Worm (Caenorhabditis elegans): ENCODE results near the gene mec-14.

The mec-14 gene

ce11 chrIII:7197973-7198372, 5.2 kb upstream of the mec-14 start, which contains the start of gene exos-9:
Gene exos-9 (minus strand): TSS chrIII:7198073.
- TF ChIP-seq aha-1 (tag) (peak; percentile 31), madf-5 (GFP tag; IDR thresholded peaks at IDR 0.05) (no peak), dmd-8 (GFP tag; IDR thresholded peaks at IDR 0.05) (no peak)

DNA sequence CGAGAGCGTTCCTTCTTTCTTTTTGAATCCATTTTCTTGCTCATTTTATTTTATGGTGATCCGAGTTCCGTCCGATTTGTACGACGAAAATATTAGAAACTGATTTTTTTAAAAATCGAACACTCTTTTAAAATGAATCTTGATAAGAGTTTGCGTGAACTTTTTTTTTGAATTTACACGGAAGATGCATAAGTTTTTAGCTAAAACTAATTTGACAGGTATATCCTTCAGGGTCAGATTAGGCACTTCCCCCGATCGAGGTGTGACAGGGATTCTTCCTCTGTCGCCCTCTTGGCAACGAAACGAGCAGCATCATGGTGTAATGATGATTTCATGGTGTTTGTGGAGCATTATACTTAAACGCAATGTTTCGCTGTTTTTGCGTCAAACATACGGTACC, 2.5 kb upstream of the mec-14 start, which contains the start of gene F37C12.18:
TSS of gene F37C12.18 (minus strand) at position 101 of the 400 bp plus-strand sequence.
- TF ChIP-seq lin-15B (tag; optimal IDR thresholded peaks at IDR 0.05) = no peak
- TF ChIP-seq aha-1 (tag) = peak; percentile 68

DNA sequence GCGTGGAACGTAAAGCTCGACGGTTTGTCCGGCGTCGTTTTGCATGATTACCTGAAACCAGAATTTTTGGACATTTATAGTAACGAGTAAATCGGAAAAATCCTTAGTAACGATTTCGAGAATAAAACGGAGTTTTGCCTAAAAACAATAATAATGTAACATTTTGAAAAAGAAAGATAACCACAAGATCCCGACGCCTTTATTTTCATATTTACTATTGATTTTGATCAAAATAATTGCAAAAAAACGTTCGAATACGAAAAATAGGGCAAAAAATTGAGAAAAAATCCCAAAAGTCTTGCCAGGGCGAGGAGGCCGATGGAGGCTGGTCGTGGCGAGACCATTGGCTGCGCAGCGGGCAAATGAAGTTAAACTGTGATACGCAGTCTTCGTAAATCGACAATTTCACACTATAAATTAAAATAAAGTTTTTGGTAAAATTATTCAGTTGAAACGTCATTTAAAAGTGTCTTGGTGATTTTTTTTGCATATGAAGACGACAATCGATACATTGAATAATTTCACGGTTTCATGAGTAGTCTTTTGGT, 3.1 kb downstream of the mec-14 start, which contains the start of gene rps-21:
TSS of gene rps-21 (minus strand) at position 51 of the 548 bp plus-strand sequence.
- TF ChIP-seq jun-1 (tag; optimal IDR thresholded peaks at IDR 0.05) (no peak), set-16 (GFP tag; IDR thresholded peaks at IDR 0.05) (no peak; the same call in 1 of the 2 replicates), ama-1 (optimal IDR thresholded peaks at IDR 0.05) (no peak), duxl-1 (tag; optimal IDR thresholded peaks at IDR 0.05; ENCODE audit: poor library complexity) (no peak), lir-3 (tag; optimal IDR thresholded peaks at IDR 0.05) (no peak), unc-39 (tag; optimal IDR thresholded peaks at IDR 0.05) (no peak), nhr-77 (tag; optimal IDR thresholded peaks at IDR 0.05) (peak; percentile 64), dmd-9 (GFP tag; IDR thresholded peaks at IDR 0.05) (no peak), nhr-25 (tag; optimal IDR thresholded peaks at IDR 0.05; ENCODE audit: borderline replicate concordance, insufficient read depth) (peak; percentile 49), attf-4 (tag; optimal IDR thresholded peaks at IDR 0.05) (no peak), dpl-1 (GFP tag; optimal IDR thresholded peaks at IDR 0.05) (peak; percentile 82), skn-1 (tag; optimal IDR thresholded peaks at IDR 0.05) (no peak), lin-13 (GFP tag; optimal IDR thresholded peaks at IDR 0.05) (peak; percentile 58), F37D6.2 (tag; optimal IDR thresholded peaks at IDR 0.05) (peak; percentile 39), Y5F2A.4 (GFP tag; optimal IDR thresholded peaks at IDR 0.05) (no peak), ztf-7 (tag; optimal IDR thresholded peaks at IDR 0.05) (no peak), daf-12 (tag; optimal IDR thresholded peaks at IDR 0.05) (no peak), nhr-41 (GFP tag; IDR thresholded peaks at IDR 0.05) (no peak), ceh-44 (GFP tag; IDR thresholded peaks at IDR 0.05) (no peak), nhr-28 (tag; optimal IDR thresholded peaks at IDR 0.05) (peak; percentile 72), tra-1 (GFP tag; IDR thresholded peaks at IDR 0.05) (0 out of 2 replicates have a peak, but pooled peaks have one; percentile 30), ztf-11 (tag; optimal IDR thresholded peaks at IDR 0.05) (no peak), rbr-2 (tag; optimal IDR thresholded peaks at IDR 0.05) (peak; percentile 67), T26A8.4 (GFP tag; IDR thresholded peaks at IDR 0.05) (peak; percentile 43; the same call in 1 of the 2 replicates), hlh-11 (tag; optimal IDR thresholded peaks at IDR 0.05) (peak; percentile 69), D1046.2 (GFP tag; IDR thresholded peaks at IDR 0.05) (no peak), zip-2 (tag; optimal IDR thresholded peaks at IDR 0.05) (no peak), nhr-42 (GFP tag; IDR thresholded peaks at IDR 0.05) (no peak), madf-9 (GFP tag; conservative IDR thresholded peaks at IDR 0.05) (no peak), snpc-4 (tag; optimal IDR thresholded peaks at IDR 0.05) (no peak), lin-38 (GFP tag; IDR thresholded peaks at IDR 0.05) (peak; percentile 74), hmg-1.1 (GFP tag; IDR thresholded peaks at IDR 0.05) (peak; percentile 81), php-3 (GFP tag; IDR thresholded peaks at IDR 0.05) (no peak), hlh-30 (tag; optimal IDR thresholded peaks at IDR 0.05; ENCODE audit: insufficient read depth) (peak; percentile 77), mxl-2 (GFP tag; conservative IDR thresholded peaks at IDR 0.05) (no peak), egl-43 (GFP tag; IDR thresholded peaks at IDR 0.05) (no peak), ceh-62 (tag; optimal IDR thresholded peaks at IDR 0.05) (no peak), mes-2 (tag; optimal IDR thresholded peaks at IDR 0.05; ENCODE audit: poor library complexity, severe bottlenecking) (peak; percentile 92), egl-27 (tag; optimal IDR thresholded peaks at IDR 0.05) (no peak), fos-1 (tag; optimal IDR thresholded peaks at IDR 0.05) (no peak), F10B5.3 (tag; optimal IDR thresholded peaks at IDR 0.05) (no peak), R02D3.7 (tag; optimal IDR thresholded peaks at IDR 0.05) (peak; percentile 84), unc-62 (GFP tag; optimal IDR thresholded peaks at IDR 0.05 in 1 of 2) (peak in 1 of 2 experiments; percentile 77), unc-62 (tag; optimal IDR thresholded peaks at IDR 0.05) (no peak)

Measured in whole organism, L4 larva.